Worm (Caenorhabditis elegans) whole organism, L2 larva: ENCODE data around the gene F52C6.4.

Source experiments
- C34F6.9 ChIP-seq: fragments of 150-350 bp; optimal IDR thresholded peaks from 2 replicates; lab custom pipeline; 2014; ENCODE audit warnings: missing biosample characterization, missing genetic modification characterization
- F13H6.1 ChIP-seq: sonication (generic microtip); optimal IDR thresholded peaks from 2 replicates; lab custom pipeline; 2016; ENCODE audit warnings: missing genetic modification characterization, missing compliant biosample characterization
- R02D3.7 ChIP-seq: fragments of 150-350 bp; optimal IDR thresholded peaks from 2 replicates; lab custom pipeline; 2014; ENCODE audit warnings: missing biosample characterization, missing genetic modification characterization
- ZK546.5 ChIP-seq: sonication (generic microtip); optimal IDR thresholded peaks from 2 replicates; lab custom pipeline; 2017; ENCODE audit warnings: missing biosample characterization, missing genetic modification characterization
- alr-1 ChIP-seq: fragments of 150-350 bp; optimal IDR thresholded peaks from 2 replicates; lab custom pipeline; 2014; ENCODE audit warnings: missing biosample characterization, missing genetic modification characterization
- aly-2 ChIP-seq: fragments of 150-350 bp; optimal IDR thresholded peaks from 2 replicates; lab custom pipeline; 2014; ENCODE audit warnings: missing biosample characterization, missing genetic modification characterization
- ama-1 ChIP-seq: fragments of 150-350 bp; optimal IDR thresholded peaks from 2 replicates; lab custom pipeline; 2018; ENCODE audit warnings: inconsistent platforms
- blmp-1 ChIP-seq: sonication (generic microtip); optimal IDR thresholded peaks from 2 replicates; lab custom pipeline; 2017; ENCODE audit warnings: missing genetic modification characterization, mild to moderate bottlenecking, missing compliant biosample characterization, antibody characterized with exemption, moderate library complexity; ENCODE audit not compliant: insufficient read depth
- ceh-82 ChIP-seq: fragments of 150-350 bp; optimal IDR thresholded peaks from 2 replicates; lab custom pipeline; 2014; ENCODE audit warnings: missing biosample characterization, missing genetic modification characterization
- crh-2 ChIP-seq: sonication (generic microtip); optimal IDR thresholded peaks from 2 replicates; lab custom pipeline; 2017; ENCODE audit warnings: missing biosample characterization, missing genetic modification characterization
- egl-27 ChIP-seq: sonication (generic microtip); optimal IDR thresholded peaks from 3 replicates; lab custom pipeline; 2017; ENCODE audit warnings: missing biosample characterization, missing genetic modification reagents, missing genetic modification characterization
- elt-1 ChIP-seq: fragments of 150-350 bp; optimal IDR thresholded peaks from 2 replicates; lab custom pipeline; 2014; ENCODE audit warnings: missing biosample characterization, missing genetic modification characterization
- fos-1 ChIP-seq: fragments of 150-350 bp; optimal IDR thresholded peaks from 2 replicates; lab custom pipeline; 2014; ENCODE audit warnings: missing biosample characterization, missing genetic modification characterization
- gmeb-1 ChIP-seq: fragments of 150-350 bp; optimal IDR thresholded peaks from 2 replicates; lab custom pipeline; 2014; ENCODE audit warnings: missing biosample characterization, missing genetic modification characterization
- lin-11 ChIP-seq: fragments of 150-350 bp; sonication (generic microtip); optimal IDR thresholded peaks from 2 replicates; lab custom pipeline; 2014; ENCODE audit warnings: missing biosample characterization, missing genetic modification characterization, inconsistent platforms, mixed read lengths
- lsy-2 ChIP-seq, 2 experiments: fragments of 150-350 bp in 1 of 2; sonication (generic microtip) in 1 of 2; optimal IDR thresholded peaks; 2 replicates each; lab custom pipeline; 2014 to 2017; ENCODE audit warnings: missing biosample characterization in 2 of 2, missing genetic modification characterization in 2 of 2
- mab-5 ChIP-seq: fragments of 150-350 bp; optimal IDR thresholded peaks from 2 replicates; lab custom pipeline; 2014; ENCODE audit warnings: missing biosample characterization, missing genetic modification characterization
- mdl-1 ChIP-seq, 2 experiments: fragments of 150-350 bp in 1 of 2; sonication (generic microtip) in 1 of 2; optimal IDR thresholded peaks; 2 replicates each; lab custom pipeline; 2017; ENCODE audit warnings: missing biosample characterization in 2 of 2, missing genetic modification characterization in 2 of 2
- nhr-12 ChIP-seq: fragments of 150-350 bp; optimal IDR thresholded peaks from 2 replicates; lab custom pipeline; 2014; ENCODE audit warnings: missing biosample characterization, missing genetic modification characterization
- nhr-129 ChIP-seq: fragments of 150-350 bp; optimal IDR thresholded peaks from 2 replicates; lab custom pipeline; 2014; ENCODE audit warnings: missing biosample characterization, missing genetic modification characterization
- nhr-21 ChIP-seq: fragments of 150-350 bp; optimal IDR thresholded peaks from 2 replicates; lab custom pipeline; 2014; ENCODE audit warnings: missing biosample characterization, missing genetic modification characterization
- nhr-23 ChIP-seq: fragments of 150-350 bp; optimal IDR thresholded peaks from 2 replicates; lab custom pipeline; 2014; ENCODE audit warnings: missing biosample characterization, missing genetic modification reagents, missing genetic modification characterization
- nhr-25 ChIP-seq: fragments of 150-350 bp; sonication (generic microtip); optimal IDR thresholded peaks from 3 replicates; lab custom pipeline; 2014; ENCODE audit warnings: missing biosample characterization, missing genetic modification characterization
- nhr-6 ChIP-seq: fragments of 150-350 bp; optimal IDR thresholded peaks from 2 replicates; lab custom pipeline; 2014; ENCODE audit warnings: missing biosample characterization, missing genetic modification characterization
- nhr-77 ChIP-seq: fragments of 150-350 bp; optimal IDR thresholded peaks from 2 replicates; lab custom pipeline; 2014; ENCODE audit warnings: missing biosample characterization, missing genetic modification characterization
- peb-1 ChIP-seq: fragments of 150-350 bp; optimal IDR thresholded peaks from 2 replicates; lab custom pipeline; 2014; ENCODE audit warnings: missing biosample characterization, missing genetic modification characterization
- sem-4 ChIP-seq: fragments of 150-350 bp; optimal IDR thresholded peaks from 2 replicates; lab custom pipeline; 2014; ENCODE audit warnings: missing biosample characterization, missing genetic modification reagents, missing genetic modification characterization
- sma-3 ChIP-seq: sonication (generic microtip); optimal IDR thresholded peaks from 2 replicates; lab custom pipeline; 2016; ENCODE audit warnings: missing genetic modification reagents, missing genetic modification characterization, missing compliant biosample characterization
- sma-9 ChIP-seq, 2 experiments: fragments of 150-350 bp in 1 of 2; sonication (generic microtip) in 1 of 2; optimal IDR thresholded peaks; 2 replicates each; lab custom pipeline; 2014 to 2016; ENCODE audit warnings: missing genetic modification characterization in 2 of 2, mild to moderate bottlenecking in 1 of 2, missing biosample characterization in 1 of 2, missing compliant biosample characterization in 1 of 2, missing genetic modification reagents in 1 of 2, moderate library complexity in 1 of 2
- snpc-4 ChIP-seq: fragments of 150-350 bp; optimal IDR thresholded peaks from 2 replicates; lab custom pipeline; 2014; ENCODE audit warnings: missing biosample characterization, missing genetic modification characterization
- unc-39 ChIP-seq: fragments of 150-350 bp; optimal IDR thresholded peaks from 2 replicates; lab custom pipeline; 2014; ENCODE audit warnings: missing biosample characterization, missing genetic modification characterization
- unc-55 ChIP-seq: fragments of 150-350 bp; sonication (generic microtip); optimal IDR thresholded peaks from 3 replicates; lab custom pipeline; 2014; ENCODE audit warnings: missing biosample characterization, missing genetic modification reagents, missing genetic modification characterization
- unc-62 ChIP-seq: fragments of 150-350 bp; optimal IDR thresholded peaks from 2 replicates; lab custom pipeline; 2014; ENCODE audit warnings: missing biosample characterization, missing genetic modification reagents, missing genetic modification characterization
- zag-1 ChIP-seq: fragments of 150-350 bp; optimal IDR thresholded peaks from 2 replicates; lab custom pipeline; 2014; ENCODE audit warnings: missing biosample characterization, missing genetic modification characterization
- ztf-1 ChIP-seq: fragments of 200-800 bp; sonication (Bioruptor generic); conservative IDR thresholded peaks from 2 replicates; pipeline ENCODE4 v1.3.6; 2022; ENCODE audit warnings: missing genetic modification characterization, missing compliant biosample characterization
- ztf-4 ChIP-seq: fragments of 150-350 bp; optimal IDR thresholded peaks from 2 replicates; lab custom pipeline; 2014; ENCODE audit warnings: missing biosample characterization, missing genetic modification characterization

F52C6.4 gene

DNA sequence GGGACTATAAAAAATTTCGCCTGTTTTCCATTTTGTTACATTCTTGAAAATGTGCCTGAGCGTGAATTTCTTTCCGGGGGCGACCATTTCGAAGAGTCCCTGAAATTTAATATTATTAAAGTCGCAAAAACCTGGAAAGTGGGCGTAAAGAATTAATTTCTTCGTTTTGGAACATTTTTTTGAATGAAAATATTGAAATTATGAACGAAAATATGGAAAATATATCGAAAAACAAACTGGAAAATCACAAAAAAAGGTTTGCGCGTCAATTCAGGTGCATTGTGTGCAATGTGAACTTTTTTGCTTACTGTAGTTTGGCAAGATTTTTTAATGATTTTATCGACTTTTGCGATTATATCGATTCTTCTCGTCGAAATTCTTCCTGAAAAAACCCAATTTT, 1.9 kb upstream of the F52C6.4 start, which contains the start of gene bath-7:
Gene bath-7 (minus strand): TSS at position 101 of the 400 bp plus-strand sequence.
- TF ChIP-seq ceh-82 (no peak), nhr-129 (tag; lab: Kevin White, UChicago) (no peak), sma-9 (GFP tag; optimal IDR thresholded peaks at IDR 0.05; lab: Kevin White, UChicago) (no peak), sma-9 (tag; optimal IDR thresholded peaks at IDR 0.05; lab: Kevin White, UChicago) (no peak), ZK546.5 (no peak)

DNA sequence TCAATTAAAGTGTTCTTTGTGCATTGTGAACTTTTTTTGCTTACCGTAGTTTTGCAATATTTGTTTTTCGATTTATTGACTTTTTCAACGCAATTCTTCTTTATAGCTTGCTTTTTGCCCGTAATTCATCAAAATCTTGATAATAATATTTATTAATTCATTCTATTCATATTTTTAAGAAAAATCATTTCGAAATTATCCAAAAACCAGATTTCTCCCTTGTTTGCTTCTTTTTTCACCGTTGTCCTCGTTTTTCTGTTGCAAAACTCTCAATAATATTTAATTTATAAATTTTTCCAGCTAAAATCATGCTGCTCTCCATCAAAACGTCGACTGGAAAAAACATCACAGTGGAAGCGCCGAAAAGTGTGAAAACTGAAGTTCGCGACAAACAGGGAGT, 1.5 kb downstream of the F52C6.4 start, which contains the start of gene F52C6.3:
Gene F52C6.3 (plus strand): TSS at position 301 of the 400 bp plus-strand sequence.
- no peak for TF ChIP-seq sma-3
- no peak for TF ChIP-seq peb-1 (tag; lab: Kevin White, UChicago)
- TF ChIP-seq lsy-2 (tag; optimal IDR thresholded peaks at IDR 0.05; lab: Kevin White, UChicago), result no peak
- no peak for TF ChIP-seq alr-1
- TF ChIP-seq mdl-1 (tag; optimal IDR thresholded peaks at IDR 0.05; lab: Kevin White, UChicago), result no peak
- no peak for TF ChIP-seq blmp-1 (tag; lab: Kevin White, UChicago)
- TF ChIP-seq sma-9 (GFP tag; optimal IDR thresholded peaks at IDR 0.05; lab: Kevin White, UChicago), result no peak
- TF ChIP-seq sma-9 (tag; optimal IDR thresholded peaks at IDR 0.05; lab: Kevin White, UChicago), result no peak
- no peak for TF ChIP-seq C34F6.9 (tag; lab: Kevin White, UChicago)
- TF ChIP-seq R02D3.7, result no peak
- TF ChIP-seq F13H6.1 (tag; lab: Kevin White, UChicago), result no peak
- TF ChIP-seq nhr-12 (tag; lab: Kevin White, UChicago), result no peak
- TF ChIP-seq nhr-25 (tag; lab: Kevin White, UChicago), result no peak
- TF ChIP-seq sem-4 (tag; lab: Kevin White, UChicago), result no peak

DNA sequence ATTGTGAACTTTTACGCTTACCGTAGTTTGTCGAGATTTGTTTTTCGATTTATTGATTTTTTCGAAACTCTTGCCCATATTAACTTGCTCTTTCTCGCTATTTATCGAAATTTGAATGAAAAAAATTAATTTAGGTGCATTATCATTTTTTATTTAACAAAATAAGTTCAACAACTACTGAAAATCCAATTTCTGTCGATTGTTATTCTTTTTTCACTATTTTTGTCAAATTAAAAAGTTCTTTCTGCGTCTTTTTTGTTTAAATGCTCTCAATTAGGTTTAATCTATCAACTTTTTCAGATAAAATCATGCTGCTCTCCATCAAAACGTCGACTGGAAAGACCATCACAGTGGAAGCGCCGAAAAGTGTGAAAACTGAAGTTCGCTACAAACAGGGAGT, 3.2 kb downstream of the F52C6.4 start, which contains the start of gene F52C6.2:
Gene F52C6.2 (plus strand): TSS at position 301 of the 400 bp plus-strand sequence.
- no peak for TF ChIP-seq ztf-1 (GFP tag; lab: Robert Waterston, UW)
- TF ChIP-seq ceh-82, result no peak
- TF ChIP-seq nhr-23 (tag; lab: Kevin White, UChicago), result no peak
- TF ChIP-seq lsy-2 (tag; optimal IDR thresholded peaks at IDR 0.05; lab: Kevin White, UChicago), result no peak
- no peak for TF ChIP-seq alr-1
- TF ChIP-seq mdl-1 (tag; optimal IDR thresholded peaks at IDR 0.05; lab: Kevin White, UChicago), result no peak
- TF ChIP-seq unc-39 (tag; lab: Kevin White, UChicago), result no peak
- TF ChIP-seq nhr-25 (tag; lab: Kevin White, UChicago), result no peak
- TF ChIP-seq egl-27 (tag; lab: Kevin White, UChicago), result no peak
- no peak for TF ChIP-seq snpc-4 (tag; lab: Kevin White, UChicago)
- TF ChIP-seq peb-1 (tag; lab: Kevin White, UChicago), result no peak
- TF ChIP-seq unc-62 (GFP tag; lab: Kevin White, UChicago), result no peak
- no peak for TF ChIP-seq crh-2 (tag; lab: Kevin White, UChicago)
- TF ChIP-seq unc-55 (GFP tag; lab: Kevin White, UChicago), result no peak
- no peak for TF ChIP-seq lin-11 (tag; lab: Kevin White, UChicago)
- no peak for TF ChIP-seq nhr-77
- TF ChIP-seq nhr-6 (tag; lab: Kevin White, UChicago), result no peak

DNA sequence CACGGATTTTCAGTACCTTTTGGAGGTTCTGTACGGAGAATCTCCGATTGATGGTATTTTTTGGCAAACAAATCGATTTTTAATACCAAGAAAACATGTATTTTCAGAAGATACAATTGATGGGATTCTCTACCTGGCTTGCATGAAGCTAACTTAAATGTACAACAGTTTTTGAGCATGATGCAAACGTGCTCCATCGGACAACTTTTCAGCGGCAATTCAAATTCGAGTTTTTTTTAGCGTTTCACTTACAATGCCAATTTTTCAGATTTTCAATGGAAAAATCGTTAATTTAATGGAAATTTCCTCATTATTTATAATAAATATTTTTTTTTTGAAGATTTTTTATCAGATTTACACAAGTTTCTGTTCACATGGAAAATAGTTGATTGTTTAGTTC, 5.6 kb downstream of the F52C6.4 start:
- no peak for TF ChIP-seq gmeb-1 (tag; lab: Kevin White, UChicago)
- TF ChIP-seq mab-5, result no peak
- TF ChIP-seq aly-2 (tag; lab: Kevin White, UChicago), result no peak
- no peak for TF ChIP-seq sma-3
- no peak for TF ChIP-seq zag-1 (tag; lab: Kevin White, UChicago)
- no peak for TF ChIP-seq R02D3.7
- no peak for TF ChIP-seq nhr-21 (tag; lab: Kevin White, UChicago)
- TF ChIP-seq ama-1, result no peak
- TF ChIP-seq ZK546.5, result no peak
- no peak for TF ChIP-seq lsy-2 (tag; optimal IDR thresholded peaks at IDR 0.05; lab: Kevin White, UChicago)
- no peak for TF ChIP-seq elt-1 (tag; lab: Kevin White, UChicago)
- no peak for TF ChIP-seq snpc-4 (tag; lab: Kevin White, UChicago)
- no peak for TF ChIP-seq ztf-4
- TF ChIP-seq fos-1 (tag; lab: Kevin White, UChicago), result no peak
- no peak for TF ChIP-seq sma-9 (GFP tag; optimal IDR thresholded peaks at IDR 0.05; lab: Kevin White, UChicago)
- no peak for TF ChIP-seq sma-9 (tag; optimal IDR thresholded peaks at IDR 0.05; lab: Kevin White, UChicago)
